Worm (Caenorhabditis elegans) whole organism, L2 larva: ENCODE results near the gene Y57G7A.2.

Source experiments
- gmeb-1 ChIP-seq: fragments of 150-350 bp; optimal IDR thresholded peaks from 2 replicates; lab custom pipeline; 2014; ENCODE audit warnings: missing biosample characterization, missing genetic modification characterization
- lin-11 ChIP-seq: fragments of 150-350 bp; sonication (generic microtip); optimal IDR thresholded peaks from 2 replicates; lab custom pipeline; 2014; ENCODE audit warnings: missing biosample characterization, missing genetic modification characterization, inconsistent platforms, mixed read lengths
- skn-1 ChIP-seq: sonication (generic microtip); optimal IDR thresholded peaks from 2 replicates; lab custom pipeline; 2017; ENCODE audit warnings: missing biosample characterization, missing genetic modification characterization
- unc-62 ChIP-seq: fragments of 150-350 bp; optimal IDR thresholded peaks from 2 replicates; lab custom pipeline; 2014; ENCODE audit warnings: missing biosample characterization, missing genetic modification reagents, missing genetic modification characterization
- ztf-11 ChIP-seq: sonication (generic microtip); optimal IDR thresholded peaks from 2 replicates; lab custom pipeline; 2017; ENCODE audit warnings: missing biosample characterization, missing genetic modification characterization

DNA sequence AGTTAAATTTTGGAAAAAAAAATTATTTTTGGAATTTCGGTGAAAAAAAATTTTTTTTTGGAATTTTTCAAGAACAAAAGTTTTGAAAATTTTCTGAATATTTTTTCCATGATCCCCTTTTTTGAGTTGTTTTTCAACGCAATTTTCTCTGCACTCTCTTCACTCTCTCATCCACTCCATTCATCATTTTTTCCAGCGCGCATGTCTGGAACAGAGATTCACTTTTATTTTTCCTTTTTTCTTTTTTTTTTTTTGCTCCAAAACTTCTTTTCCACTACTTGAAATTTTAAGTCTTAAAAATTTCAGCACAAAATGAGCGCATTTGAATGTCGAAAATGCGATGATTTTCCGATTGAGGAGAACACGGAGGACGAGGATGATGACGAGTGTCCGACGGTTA lies 30.8 kb downstream of the Y57G7A.2 start, which contains the start of gene jip-1:
- TF ChIP-seq skn-1 (tag; lab: Kevin White, UChicago) (no peak), lin-11 (tag; lab: Kevin White, UChicago) (no peak), unc-62 (GFP tag; lab: Kevin White, UChicago) (no peak), gmeb-1 (tag; lab: Kevin White, UChicago) (no peak), ztf-11 (tag; lab: Kevin White, UChicago) (no peak)
